Fruit fly (Drosophila melanogaster): ENCODE measurements around the gene Sry-delta.

DNA sequence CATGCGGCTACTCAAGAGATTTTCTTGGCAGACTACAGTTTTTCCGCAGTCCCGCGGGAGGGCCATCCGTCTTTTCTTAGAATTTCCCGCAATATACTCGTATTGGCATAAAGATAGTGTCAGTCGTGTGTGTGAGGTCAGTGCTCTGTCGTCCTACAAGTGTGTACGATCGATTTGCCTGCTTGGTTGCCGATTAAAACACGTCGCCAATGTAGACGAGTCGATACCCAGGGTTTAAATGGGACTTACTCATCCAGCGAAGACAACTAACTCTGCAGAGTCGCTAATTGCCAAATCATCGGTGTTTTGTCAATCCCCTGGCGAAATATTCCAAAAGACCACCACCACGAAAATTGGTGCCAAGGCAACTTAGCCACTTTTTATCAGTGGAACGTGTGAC lies 22.9 kb downstream of the Sry-delta start:
- TF ChIP-seq CG12768 (GFP tag; optimal IDR thresholded peaks at IDR 0.05) (no peak), CG11617 (GFP tag; optimal IDR thresholded peaks at IDR 0.05) (no peak), pad (GFP tag; optimal IDR thresholded peaks at IDR 0.05) (no peak), CG7045 (GFP tag; optimal IDR thresholded peaks at IDR 0.05) (no peak), CG33017 (tag; optimal IDR thresholded peaks at IDR 0.05) (no peak), Crg-1 (GFP tag; optimal IDR thresholded peaks at IDR 0.05) (no peak), toe (GFP tag; optimal IDR thresholded peaks at IDR 0.05) (no peak), cnc (optimal IDR thresholded peaks at IDR 0.05) (no peak), CG1620 (GFP tag; optimal IDR thresholded peaks at IDR 0.05) (no peak), Hr96 (GFP tag; optimal IDR thresholded peaks at IDR 0.05) (no peak), Clk (GFP tag; optimal IDR thresholded peaks at IDR 0.05) (no peak), CG7101 (tag; optimal IDR thresholded peaks at IDR 0.05) (no peak)

Data from whole organism, adult.